Worm (Caenorhabditis elegans) whole organism, mixed stage, embryonic: ENCODE results near the gene srw-32.

Source experiments
- M03D4.4 ChIP-seq: sonication (generic microtip); optimal IDR thresholded peaks from 2 replicates; lab custom pipeline; 2017; ENCODE audit warnings: mild to moderate bottlenecking, missing genetic modification characterization, missing compliant biosample characterization
- bed-3 ChIP-seq: fragments of 200-800 bp; sonication (Bioruptor generic); optimal IDR thresholded peaks from 3 replicates; lab custom pipeline; 2018; ENCODE audit warnings: mild to moderate bottlenecking, missing genetic modification characterization, moderate library complexity, missing compliant biosample characterization
- blmp-1 ChIP-seq: fragments of 150-350 bp; optimal IDR thresholded peaks from 2 replicates; lab custom pipeline; 2014; ENCODE audit warnings: missing biosample characterization, missing genetic modification characterization
- ceh-43 ChIP-seq: fragments of 200-800 bp; sonication (Bioruptor generic); optimal IDR thresholded peaks from 2 replicates; lab custom pipeline; 2018; ENCODE audit warnings: mild to moderate bottlenecking, missing genetic modification characterization, moderate library complexity, missing compliant biosample characterization
- ceh-83 ChIP-seq: fragments of 200-800 bp; sonication (Bioruptor generic); optimal IDR thresholded peaks from 2 replicates; lab custom pipeline; 2018; ENCODE audit warnings: mild to moderate bottlenecking, missing genetic modification characterization, missing compliant biosample characterization
- ces-1 ChIP-seq: fragments of 150-350 bp; optimal IDR thresholded peaks from 2 replicates; lab custom pipeline; 2014; ENCODE audit warnings: missing biosample characterization, missing genetic modification reagents, missing genetic modification characterization
- cnd-1 ChIP-seq: fragments of 200-800 bp; sonication (Bioruptor generic); optimal IDR thresholded peaks from 2 replicates; lab custom pipeline; 2018; ENCODE audit warnings: mild to moderate bottlenecking, missing genetic modification characterization, missing compliant biosample characterization
- drap-1 ChIP-seq: fragments of 200-800 bp; sonication (Bioruptor generic); optimal IDR thresholded peaks from 3 replicates; lab custom pipeline; 2018; ENCODE audit warnings: mild to moderate bottlenecking, missing genetic modification characterization, missing compliant biosample characterization
- elt-3 ChIP-seq: fragments of 150-350 bp; optimal IDR thresholded peaks from 2 replicates; lab custom pipeline; 2014; ENCODE audit warnings: missing biosample characterization, missing genetic modification characterization
- flh-1 ChIP-seq: fragments of 200-800 bp; sonication (Bioruptor generic); optimal IDR thresholded peaks from 2 replicates; lab custom pipeline; 2018; ENCODE audit warnings: mild to moderate bottlenecking, missing genetic modification characterization, moderate library complexity, missing compliant biosample characterization
- ham-2 ChIP-seq: fragments of 200-800 bp; sonication (Bioruptor generic); optimal IDR thresholded peaks from 2 replicates; lab custom pipeline; 2018; ENCODE audit warnings: mild to moderate bottlenecking, missing genetic modification characterization, missing compliant biosample characterization
- hlh-1 ChIP-seq: fragments of 150-350 bp; optimal IDR thresholded peaks from 2 replicates; lab custom pipeline; 2014; ENCODE audit warnings: missing biosample characterization, missing genetic modification reagents, missing genetic modification characterization
- lin-13 ChIP-seq: fragments of 150-350 bp; optimal IDR thresholded peaks from 2 replicates; lab custom pipeline; 2014; ENCODE audit warnings: missing biosample characterization, missing genetic modification characterization
- lin-32 ChIP-seq: fragments of 200-800 bp; sonication (Bioruptor generic); optimal IDR thresholded peaks from 2 replicates; lab custom pipeline; 2018; ENCODE audit warnings: mild to moderate bottlenecking, missing genetic modification characterization, missing compliant biosample characterization
- lsy-2 ChIP-seq: fragments of 150-350 bp; optimal IDR thresholded peaks from 2 replicates; lab custom pipeline; 2014; ENCODE audit warnings: missing biosample characterization, missing genetic modification characterization
- mab-5 ChIP-seq: fragments of 150-350 bp; optimal IDR thresholded peaks from 2 replicates; lab custom pipeline; 2014; ENCODE audit warnings: missing biosample characterization, missing genetic modification characterization
- mep-1 ChIP-seq: fragments of 150-350 bp; optimal IDR thresholded peaks from 2 replicates; lab custom pipeline; 2017; ENCODE audit warnings: missing biosample characterization, missing genetic modification reagents, missing genetic modification characterization, inconsistent platforms
- mls-2 ChIP-seq: sonication (generic microtip); optimal IDR thresholded peaks from 2 replicates; lab custom pipeline; 2016; ENCODE audit warnings: mild to moderate bottlenecking, missing genetic modification characterization, moderate library complexity, missing compliant biosample characterization
- nhr-12 ChIP-seq: fragments of 150-350 bp; optimal IDR thresholded peaks from 2 replicates; lab custom pipeline; 2014; ENCODE audit warnings: missing biosample characterization, missing genetic modification characterization
- nhr-2 ChIP-seq: fragments of 150-350 bp; optimal IDR thresholded peaks from 2 replicates; lab custom pipeline; 2014; ENCODE audit warnings: missing biosample characterization, missing genetic modification characterization
- nhr-28 ChIP-seq: fragments of 150-350 bp; optimal IDR thresholded peaks from 2 replicates; lab custom pipeline; 2014; ENCODE audit warnings: missing biosample characterization, missing genetic modification characterization
- nhr-76 ChIP-seq: sonication (generic microtip); optimal IDR thresholded peaks from 2 replicates; lab custom pipeline; 2017; ENCODE audit warnings: missing biosample characterization, missing genetic modification characterization
- pha-4 ChIP-seq: fragments of 150-350 bp; optimal IDR thresholded peaks from 2 replicates; lab custom pipeline; 2018; ENCODE audit warnings: missing biosample characterization, missing genetic modification reagents, missing genetic modification characterization
- sem-2 ChIP-seq: fragments of 200-800 bp; sonication (Bioruptor generic); optimal IDR thresholded peaks from 2 replicates; lab custom pipeline; 2018; ENCODE audit warnings: mild to moderate bottlenecking, missing genetic modification characterization, missing compliant biosample characterization
- snpc-4 ChIP-seq: fragments of 150-350 bp; optimal IDR thresholded peaks from 2 replicates; lab custom pipeline; 2014; ENCODE audit warnings: missing biosample characterization, missing genetic modification characterization
- sptf-1 ChIP-seq: sonication (generic microtip); optimal IDR thresholded peaks from 2 replicates; lab custom pipeline; 2017; ENCODE audit warnings: mild to moderate bottlenecking, missing genetic modification characterization, moderate library complexity, missing compliant biosample characterization
- tbx-8 ChIP-seq: fragments of 200-800 bp; sonication (Bioruptor generic); optimal IDR thresholded peaks from 2 replicates; lab custom pipeline; 2018; ENCODE audit warnings: mild to moderate bottlenecking, missing genetic modification characterization, moderate library complexity, missing compliant biosample characterization
- unc-39 ChIP-seq: fragments of 150-350 bp; optimal IDR thresholded peaks from 2 replicates; lab custom pipeline; 2014; ENCODE audit warnings: missing biosample characterization, missing genetic modification characterization
- unc-62 ChIP-seq: fragments of 150-350 bp; optimal IDR thresholded peaks from 2 replicates; lab custom pipeline; 2014; ENCODE audit warnings: missing biosample characterization, missing genetic modification reagents, missing genetic modification characterization

The srw-32 gene

ce11 chrV:17530486-17530885 lies 21.9 kb downstream of the srw-32 start, which contains the start of gene C18D4.12:
Gene C18D4.12, minus strand, starts transcription at chrV:17530586.
- TF ChIP-seq cnd-1 (tag; lab: Kevin White, UChicago) (no peak), lin-32 (no peak), ham-2 (GFP tag; lab: Kevin White, UChicago) (no peak), nhr-76 (tag; lab: Kevin White, UChicago) (no peak), blmp-1 (tag; lab: Kevin White, UChicago) (no peak), pha-4 (tag; lab: Kevin White, UChicago) (no peak), nhr-28 (tag; lab: Kevin White, UChicago) (no peak)

DNA sequence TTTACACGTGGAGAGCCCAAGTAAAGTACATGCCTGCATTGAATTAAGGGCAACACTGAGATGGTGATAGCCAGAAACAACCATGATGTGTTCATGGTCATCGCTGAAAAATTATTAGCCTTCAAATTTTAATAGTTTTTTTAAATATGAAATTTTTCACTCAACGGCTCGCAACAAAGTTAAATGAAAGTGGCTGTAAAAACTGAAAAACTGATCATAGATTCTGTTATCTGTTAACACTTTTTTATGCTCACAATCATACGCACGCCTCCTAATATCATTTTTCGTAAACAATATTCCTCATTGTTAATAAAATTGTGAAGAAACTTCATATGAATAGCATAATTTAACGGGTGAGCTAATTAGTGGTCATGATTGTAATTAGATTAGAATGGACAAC lies 22.8 kb downstream of the srw-32 start, which contains the start of gene C18D4.4:
Gene C18D4.4, minus strand, starts transcription at position 101 of the 400 bp plus-strand sequence.
- TF ChIP-seq mep-1 (tag; lab: Kevin White, UChicago) = no peak
- no peak for TF ChIP-seq tbx-8
- no peak for TF ChIP-seq blmp-1 (tag; lab: Kevin White, UChicago)
- TF ChIP-seq sptf-1 (tag; lab: Kevin White, UChicago) = no peak
- no peak for TF ChIP-seq snpc-4 (tag; lab: Kevin White, UChicago)
- TF ChIP-seq ceh-83 (GFP tag; lab: Kevin White, UChicago) = no peak
- no peak for TF ChIP-seq hlh-1 (tag; lab: Kevin White, UChicago)
- TF ChIP-seq sem-2 = no peak
- no peak for TF ChIP-seq mab-5 (tag; lab: Kevin White, UChicago)
- TF ChIP-seq nhr-76 (tag; lab: Kevin White, UChicago) = no peak
- TF ChIP-seq unc-62 (GFP tag; lab: Kevin White, UChicago) = no peak
- no peak for TF ChIP-seq elt-3 (tag; lab: Kevin White, UChicago)
- TF ChIP-seq unc-39 (tag; lab: Kevin White, UChicago) = no peak
- TF ChIP-seq, all 35 proteins: peak for 0

ce11 chrV:17532686-17533085 lies 24.1 kb downstream of the srw-32 start, which contains the start of gene C18D4.3:
Gene C18D4.3, minus strand, starts transcription at chrV:17532786.
- TF ChIP-seq ces-1 (GFP tag; lab: Kevin White, UChicago) (no peak), ceh-83 (GFP tag; lab: Kevin White, UChicago) (no peak), lin-13 (tag; lab: Kevin White, UChicago) (no peak), mls-2 (tag; lab: Kevin White, UChicago) (no peak), bed-3 (GFP tag; lab: Kevin White, UChicago) (no peak), ceh-43 (GFP tag; lab: Kevin White, UChicago) (no peak), nhr-28 (tag; lab: Kevin White, UChicago) (no peak), tbx-8 (no peak), blmp-1 (tag; lab: Kevin White, UChicago) (no peak), cnd-1 (tag; lab: Kevin White, UChicago) (no peak), mab-5 (tag; lab: Kevin White, UChicago) (no peak), nhr-2 (tag; lab: Kevin White, UChicago) (no peak), flh-1 (no peak)
- TF ChIP-seq, all 35 proteins: peak for 0

DNA sequence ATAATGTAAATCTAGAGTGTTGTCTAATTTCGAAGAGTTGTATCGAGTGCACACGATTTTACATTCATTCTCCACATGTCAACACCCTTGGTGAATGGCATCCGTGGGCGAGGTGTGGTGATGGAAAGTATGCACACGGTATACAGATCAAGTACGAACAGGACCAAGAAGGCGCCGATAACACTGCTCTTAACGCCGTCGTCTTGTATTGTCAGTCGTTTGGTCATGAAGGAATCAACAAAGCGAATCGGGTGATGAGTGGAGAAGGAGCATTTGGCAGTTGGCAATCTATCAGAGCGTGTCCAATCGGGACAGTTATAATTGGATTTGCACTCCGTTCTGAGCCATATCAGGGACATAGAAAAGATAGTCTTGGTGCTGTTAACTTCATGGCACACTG lies 24.6 kb downstream of the srw-32 start:
- TF ChIP-seq nhr-2 (tag; lab: Kevin White, UChicago) (no peak), elt-3 (tag; lab: Kevin White, UChicago) (no peak), ceh-83 (GFP tag; lab: Kevin White, UChicago) (no peak), pha-4 (tag; lab: Kevin White, UChicago) (no peak), lin-13 (tag; lab: Kevin White, UChicago) (no peak), nhr-12 (no peak), lsy-2 (tag; lab: Kevin White, UChicago) (no peak), nhr-28 (tag; lab: Kevin White, UChicago) (no peak), M03D4.4 (tag; lab: Kevin White, UChicago) (no peak), drap-1 (GFP tag; lab: Kevin White, UChicago) (no peak), bed-3 (GFP tag; lab: Kevin White, UChicago) (no peak), mep-1 (tag; lab: Kevin White, UChicago) (no peak), snpc-4 (tag; lab: Kevin White, UChicago) (no peak), nhr-76 (tag; lab: Kevin White, UChicago) (no peak), lin-32 (no peak), mls-2 (tag; lab: Kevin White, UChicago) (no peak)

DNA sequence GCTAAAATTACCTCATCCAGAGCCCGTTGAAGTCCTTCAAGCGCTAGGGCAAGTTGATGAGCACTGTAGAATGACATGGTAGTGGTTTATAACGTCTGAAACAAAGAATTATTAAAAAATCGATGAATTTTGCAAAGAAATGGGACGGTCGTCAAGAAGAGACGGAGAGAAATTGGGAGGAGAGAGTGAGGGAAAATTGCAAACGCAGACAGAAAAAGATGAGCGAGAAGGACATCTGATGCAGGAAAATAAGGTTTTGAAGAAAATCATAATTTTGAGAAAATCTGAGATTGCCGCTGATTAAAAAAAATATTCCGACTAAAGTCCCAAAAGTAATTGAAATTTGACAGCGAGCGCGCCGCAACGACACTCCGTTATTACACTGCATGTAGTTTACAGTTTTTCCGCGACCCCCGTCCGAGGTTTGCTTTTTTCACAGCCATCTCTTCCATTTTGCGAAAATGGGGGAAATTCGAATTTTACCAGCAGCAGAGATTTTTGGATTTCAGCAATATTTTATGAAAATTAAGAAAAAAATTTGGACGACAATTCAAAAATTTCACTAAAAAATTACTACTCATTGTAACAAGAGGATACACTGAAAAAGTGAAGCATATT lies 29.8 kb downstream of the srw-32 start, which contains the start of gene C18D4.6:
Gene C18D4.6, minus strand, starts transcription at position 97 of the 618 bp plus-strand sequence.
- TF ChIP-seq nhr-28 (tag; lab: Kevin White, UChicago) (no peak), nhr-2 (tag; lab: Kevin White, UChicago) (no peak), hlh-1 (tag; lab: Kevin White, UChicago) (no peak), drap-1 (GFP tag; lab: Kevin White, UChicago) (peak; percentile 38), unc-39 (tag; lab: Kevin White, UChicago) (no peak)
